Fruit fly (Drosophila melanogaster) S2 (cell line): ENCODE data around the gene MED22.
A peak's percentile ranks its signal among the peaks of the same experiment; 100 is the strongest.

Experiments
- CG8478 ChIP-seq: fragments of >200 bp; optimal IDR thresholded peaks from 2 replicates; lab custom pipeline; 2018
- CTCF ChIP-seq, 2 experiments: fragments of >200 bp; optimal IDR thresholded peaks; 2 replicates each; lab custom pipeline; 2018

DNA sequence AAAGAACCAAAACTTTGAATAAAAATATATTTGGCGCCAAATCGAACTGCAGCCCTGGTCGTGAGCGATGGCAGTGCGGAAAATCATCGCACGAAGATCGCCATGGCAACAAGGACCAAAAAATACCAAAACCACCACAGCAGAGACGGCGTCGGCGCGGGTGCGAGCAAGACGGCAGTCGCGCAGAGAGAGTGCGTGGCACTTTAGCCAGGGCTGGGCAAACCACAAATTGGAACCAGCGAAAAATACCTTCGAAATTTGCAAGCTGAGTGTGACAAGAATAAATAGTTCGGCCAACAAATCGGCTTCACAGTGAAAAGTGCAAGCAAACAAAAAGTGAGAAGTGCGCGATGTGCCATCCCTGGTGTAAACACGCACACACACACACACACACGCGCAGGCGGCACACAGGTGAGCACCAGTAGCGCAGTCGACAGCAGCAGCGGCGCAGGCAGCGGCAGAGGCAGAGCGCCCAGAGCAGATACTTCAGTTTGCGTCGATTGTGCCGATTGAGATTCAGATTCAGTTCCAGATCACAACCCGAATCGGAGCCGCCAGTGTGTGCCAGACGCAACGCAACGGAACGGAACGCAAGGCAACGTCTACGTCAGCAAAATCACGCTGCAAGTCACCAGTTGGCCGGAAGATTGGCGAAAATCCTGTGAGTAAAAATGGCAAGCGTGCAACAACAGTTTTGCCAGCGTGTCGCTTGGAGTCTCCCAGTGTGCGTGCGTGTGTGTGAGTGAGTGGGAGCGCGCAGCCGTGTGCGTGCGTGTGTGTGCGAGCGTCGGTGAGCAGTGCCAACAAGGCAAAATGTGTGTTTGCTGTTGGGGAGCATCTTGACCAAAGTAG lies 7.3 kb downstream of the MED22 start, which contains the start of gene TRAM:
- TF ChIP-seq CTCF (optimal IDR thresholded peaks at IDR 0.05; lab: Kevin White, UChicago) (peak; percentile 24 to 54), CG8478 (lab: Kevin White, UChicago) (no peak)
